Fruit fly (Drosophila melanogaster) whole organism, embryonic: ENCODE data around the gene Csk.

Source experiments
- CG11695 ChIP-seq: fragments of 200-800 bp; sonication (Bioruptor generic); IDR thresholded peaks from 3 replicates; pipeline ENCODE4 v1.3.6; 2022; ENCODE audit warnings: missing biosample characterization, missing genetic modification characterization
- CG11723 ChIP-seq: fragments of 200-800 bp; sonication (Bioruptor generic); optimal IDR thresholded peaks from 2 replicates; lab custom pipeline; 2017; ENCODE audit warnings: missing biosample characterization, mild to moderate bottlenecking, missing genetic modification characterization
- CG12769 ChIP-seq: fragments of 200-800 bp; sonication (Bioruptor generic); optimal IDR thresholded peaks from 2 replicates; lab custom pipeline; 2019; ENCODE audit warnings: missing biosample characterization, mild to moderate bottlenecking, missing genetic modification characterization, moderate library complexity
- CG14014 ChIP-seq: fragments of 200-800 bp; sonication (Bioruptor generic); IDR thresholded peaks from 2 replicates; pipeline ENCODE4 v1.3.6; 2022; ENCODE audit warnings: missing biosample characterization, missing genetic modification characterization
- CG15696 ChIP-seq: fragments of 200-800 bp; sonication (Bioruptor generic); optimal IDR thresholded peaks from 2 replicates; lab custom pipeline; 2019; ENCODE audit warnings: missing biosample characterization, mild to moderate bottlenecking, missing genetic modification characterization, moderate library complexity
- CG17186 ChIP-seq: fragments of 200-800 bp; sonication (Bioruptor generic); optimal IDR thresholded peaks from 3 replicates; lab custom pipeline; 2017; ENCODE audit warnings: missing biosample characterization, missing genetic modification reagents, missing genetic modification characterization
- CG17612 ChIP-seq: fragments of 200-800 bp; sonication (Bioruptor generic); IDR thresholded peaks from 2 replicates; pipeline ENCODE4 v1.3.6; 2022; ENCODE audit warnings: missing biosample characterization, missing genetic modification characterization
- CG17802 ChIP-seq: fragments of 200-800 bp; sonication (Bioruptor generic); optimal IDR thresholded peaks from 2 replicates; lab custom pipeline; 2018; ENCODE audit warnings: missing biosample characterization, mild to moderate bottlenecking, missing genetic modification characterization, moderate library complexity
- CG18619 ChIP-seq: fragments of 200-800 bp; sonication (Bioruptor generic); optimal IDR thresholded peaks from 3 replicates; lab custom pipeline; 2017; ENCODE audit warnings: missing biosample characterization, mild to moderate bottlenecking, missing genetic modification characterization
- CG30431 ChIP-seq: fragments of 200-800 bp; sonication (Bioruptor generic); optimal IDR thresholded peaks from 2 replicates; lab custom pipeline; 2017; ENCODE audit warnings: missing biosample characterization, missing genetic modification characterization
- CG31224 ChIP-seq: fragments of 200-800 bp; sonication (Bioruptor generic); IDR thresholded peaks from 2 replicates; pipeline ENCODE4 v1.3.6; 2022; ENCODE audit warnings: missing biosample characterization, missing genetic modification characterization
- CG4424 ChIP-seq: fragments of 200-800 bp; sonication (Bioruptor generic); optimal IDR thresholded peaks from 3 replicates; lab custom pipeline; 2016; ENCODE audit warnings: missing biosample characterization, missing genetic modification characterization
- CG4617 ChIP-seq: fragments of 200-800 bp; sonication (Bioruptor generic); optimal IDR thresholded peaks from 3 replicates; lab custom pipeline; 2016; ENCODE audit warnings: missing biosample characterization, missing genetic modification characterization, borderline replicate concordance
- CG6791 ChIP-seq: fragments of 200-800 bp; sonication (Bioruptor generic); IDR thresholded peaks from 3 replicates; pipeline ENCODE4 v1.3.6; 2022; ENCODE audit warnings: missing biosample characterization, missing genetic modification characterization; ENCODE audit not compliant: partially characterized antibody
- CG6813 ChIP-seq: fragments of 200-800 bp; sonication (Bioruptor generic); optimal IDR thresholded peaks from 2 replicates; lab custom pipeline; 2017; ENCODE audit warnings: missing biosample characterization, missing genetic modification characterization, mild to moderate bottlenecking, moderate library complexity, missing genetic modification reagents
- CG7745 ChIP-seq: fragments of 200-800 bp; sonication (Bioruptor generic); optimal IDR thresholded peaks from 2 replicates; lab custom pipeline; 2018; ENCODE audit warnings: missing biosample characterization, mild to moderate bottlenecking, missing genetic modification characterization, moderate library complexity
- CG7786 ChIP-seq: fragments of 200-800 bp; sonication (Bioruptor generic); optimal IDR thresholded peaks from 2 replicates; lab custom pipeline; 2016; ENCODE audit warnings: missing biosample characterization, missing genetic modification characterization
- CG8089 ChIP-seq: fragments of 200-800 bp; sonication (Bioruptor generic); optimal IDR thresholded peaks from 3 replicates; lab custom pipeline; 2016; ENCODE audit warnings: missing biosample characterization, missing genetic modification characterization
- CG8478 ChIP-seq: fragments of >200 bp; optimal IDR thresholded peaks from 2 replicates; lab custom pipeline; 2018
- CG8944 ChIP-seq: fragments of 200-800 bp; sonication (Bioruptor generic); optimal IDR thresholded peaks from 3 replicates; lab custom pipeline; 2016; ENCODE audit warnings: missing biosample characterization, missing genetic modification characterization
- CG9727 ChIP-seq: fragments of 200-800 bp; sonication (Bioruptor generic); optimal IDR thresholded peaks from 3 replicates; lab custom pipeline; 2017; ENCODE audit warnings: missing biosample characterization, mild to moderate bottlenecking, missing genetic modification characterization
- CG9876 ChIP-seq: fragments of 200-800 bp; sonication (Bioruptor generic); optimal IDR thresholded peaks from 2 replicates; lab custom pipeline; 2016; ENCODE audit warnings: missing biosample characterization, missing genetic modification characterization
- Dad ChIP-seq: fragments of 200-800 bp; sonication (Bioruptor generic); optimal IDR thresholded peaks from 3 replicates; lab custom pipeline; 2016; ENCODE audit warnings: missing biosample characterization, missing genetic modification characterization
- HLH4C ChIP-seq: fragments of 200-800 bp; sonication (Bioruptor generic); IDR thresholded peaks from 3 replicates; pipeline ENCODE4 v1.3.6; 2022; ENCODE audit warnings: missing biosample characterization, missing genetic modification characterization; ENCODE audit not compliant: partially characterized antibody
- Hand ChIP-seq: fragments of 200-800 bp; sonication (Bioruptor generic); optimal IDR thresholded peaks from 2 replicates; lab custom pipeline; 2017; ENCODE audit warnings: mild to moderate bottlenecking, missing biosample characterization, missing genetic modification reagents, missing genetic modification characterization
- Hsf ChIP-seq: fragments of 200-800 bp; sonication (Bioruptor generic); optimal IDR thresholded peaks from 3 replicates; lab custom pipeline; 2016; ENCODE audit warnings: missing biosample characterization, missing genetic modification characterization
- Mes4 ChIP-seq: fragments of 200-800 bp; sonication (Bioruptor generic); optimal IDR thresholded peaks from 2 replicates; lab custom pipeline; 2016; ENCODE audit warnings: missing biosample characterization, missing genetic modification characterization
- NC2β ChIP-seq: fragments of 200-800 bp; sonication (Bioruptor generic); optimal IDR thresholded peaks from 2 replicates; lab custom pipeline; 2016; ENCODE audit warnings: missing biosample characterization, missing genetic modification characterization
- Oaz ChIP-seq: fragments of 200-800 bp; sonication (Bioruptor generic); IDR thresholded peaks from 2 replicates; pipeline ENCODE4 v1.3.6; 2022; ENCODE audit warnings: missing biosample characterization, missing genetic modification characterization
- Sry-δ ChIP-seq: fragments of 200-800 bp; sonication (Bioruptor generic); optimal IDR thresholded peaks from 2 replicates; lab custom pipeline; 2016; ENCODE audit warnings: missing biosample characterization, missing genetic modification characterization
- TFAM ChIP-seq: fragments of 200-800 bp; sonication (Bioruptor generic); optimal IDR thresholded peaks from 2 replicates; lab custom pipeline; 2017; ENCODE audit warnings: missing biosample characterization, missing genetic modification characterization, inconsistent platforms
- ab ChIP-seq: fragments of 200-800 bp; sonication (Bioruptor generic); optimal IDR thresholded peaks from 2 replicates; lab custom pipeline; 2016; ENCODE audit warnings: missing biosample characterization, missing genetic modification characterization
- aop ChIP-seq: fragments of 200-800 bp; sonication (Bioruptor generic); IDR thresholded peaks from 2 replicates; pipeline ENCODE4 v1.3.6; 2022; ENCODE audit warnings: missing biosample characterization, missing genetic modification characterization
- cas ChIP-seq: fragments of 200-800 bp; sonication (Bioruptor generic); IDR thresholded peaks from 2 replicates; pipeline ENCODE4 v1.3.6; 2022; ENCODE audit warnings: missing biosample characterization, missing genetic modification characterization
- cg ChIP-seq: fragments of 200-800 bp; sonication (Bioruptor generic); optimal IDR thresholded peaks from 3 replicates; lab custom pipeline; 2019; ENCODE audit warnings: missing biosample characterization, mild to moderate bottlenecking, missing genetic modification characterization, moderate library complexity
- crp ChIP-seq, 2 experiments: fragments of 200-800 bp; sonication (Bioruptor generic); optimal IDR thresholded peaks; 2 replicates in 1 of 2; 3 replicates in 1 of 2; lab custom pipeline; 2017; ENCODE audit warnings: missing biosample characterization in 2 of 2, missing genetic modification characterization in 2 of 2, mild to moderate bottlenecking in 1 of 2, moderate library complexity in 1 of 2
- dan ChIP-seq: fragments of 200-800 bp; sonication (Bioruptor generic); IDR thresholded peaks from 2 replicates; pipeline ENCODE4 v1.3.6; 2022; ENCODE audit warnings: missing biosample characterization, missing genetic modification characterization
- exex ChIP-seq: fragments of 200-800 bp; sonication (Bioruptor generic); optimal IDR thresholded peaks from 4 replicates; lab custom pipeline; 2018; ENCODE audit warnings: missing biosample characterization, mild to moderate bottlenecking, missing genetic modification characterization, moderate library complexity
- gcm2 ChIP-seq: fragments of 200-800 bp; sonication (Bioruptor generic); optimal IDR thresholded peaks from 2 replicates; lab custom pipeline; 2016; ENCODE audit warnings: missing biosample characterization, missing genetic modification characterization
- grn ChIP-seq: fragments of 200-800 bp; sonication (Bioruptor generic); optimal IDR thresholded peaks from 3 replicates; lab custom pipeline; 2017; ENCODE audit warnings: missing biosample characterization, missing genetic modification characterization
- gro ChIP-seq: fragments of 200-800 bp; sonication (Bioruptor generic); optimal IDR thresholded peaks from 2 replicates; lab custom pipeline; 2016; ENCODE audit warnings: missing biosample characterization, missing genetic modification characterization
- kay ChIP-seq: fragments of 200-800 bp; sonication (Bioruptor generic); optimal IDR thresholded peaks from 2 replicates; lab custom pipeline; 2016; ENCODE audit warnings: missing biosample characterization, missing genetic modification characterization
- odd ChIP-seq: fragments of 200-800 bp; sonication (Bioruptor generic); optimal IDR thresholded peaks from 2 replicates; lab custom pipeline; 2017; ENCODE audit warnings: missing biosample characterization, mild to moderate bottlenecking, missing genetic modification characterization
- pan ChIP-seq, 4 experiments: fragments of >200 bp in 3 of 4; fragments of 200-800 bp in 1 of 4; sonication (Bioruptor generic) in 1 of 4; optimal IDR thresholded peaks in 3 of 4; IDR thresholded peaks in 1 of 4; 2 replicates each; pipeline versions ENCODE4 v1.3.6 to Lab custom; 2017 to 2022; ENCODE audit warnings: missing biosample characterization in 2 of 4, missing genetic modification characterization in 2 of 4, mixed read lengths in 1 of 4
- ranshi ChIP-seq: fragments of 200-800 bp; sonication (Bioruptor generic); IDR thresholded peaks from 2 replicates; pipeline ENCODE4 v1.3.6; 2022; ENCODE audit warnings: missing biosample characterization, missing genetic modification characterization
- seq ChIP-seq: fragments of 200-800 bp; sonication (Bioruptor generic); IDR thresholded peaks from 2 replicates; pipeline ENCODE4 v1.3.6; 2022; ENCODE audit warnings: missing biosample characterization, missing genetic modification characterization
- tap ChIP-seq: fragments of 200-800 bp; optimal IDR thresholded peaks from 3 replicates; lab custom pipeline; 2019; ENCODE audit warnings: missing biosample characterization, mild to moderate bottlenecking, missing genetic modification characterization, moderate library complexity
- tx ChIP-seq: fragments of 200-800 bp; sonication (Bioruptor generic); optimal IDR thresholded peaks from 2 replicates; lab custom pipeline; 2016; ENCODE audit warnings: missing biosample characterization, missing genetic modification characterization
- wor ChIP-seq: fragments of 200-800 bp; sonication (Bioruptor generic); IDR thresholded peaks from 2 replicates; pipeline ENCODE4 v1.3.6; 2022; ENCODE audit warnings: missing biosample characterization, missing genetic modification characterization

The Csk gene

DNA sequence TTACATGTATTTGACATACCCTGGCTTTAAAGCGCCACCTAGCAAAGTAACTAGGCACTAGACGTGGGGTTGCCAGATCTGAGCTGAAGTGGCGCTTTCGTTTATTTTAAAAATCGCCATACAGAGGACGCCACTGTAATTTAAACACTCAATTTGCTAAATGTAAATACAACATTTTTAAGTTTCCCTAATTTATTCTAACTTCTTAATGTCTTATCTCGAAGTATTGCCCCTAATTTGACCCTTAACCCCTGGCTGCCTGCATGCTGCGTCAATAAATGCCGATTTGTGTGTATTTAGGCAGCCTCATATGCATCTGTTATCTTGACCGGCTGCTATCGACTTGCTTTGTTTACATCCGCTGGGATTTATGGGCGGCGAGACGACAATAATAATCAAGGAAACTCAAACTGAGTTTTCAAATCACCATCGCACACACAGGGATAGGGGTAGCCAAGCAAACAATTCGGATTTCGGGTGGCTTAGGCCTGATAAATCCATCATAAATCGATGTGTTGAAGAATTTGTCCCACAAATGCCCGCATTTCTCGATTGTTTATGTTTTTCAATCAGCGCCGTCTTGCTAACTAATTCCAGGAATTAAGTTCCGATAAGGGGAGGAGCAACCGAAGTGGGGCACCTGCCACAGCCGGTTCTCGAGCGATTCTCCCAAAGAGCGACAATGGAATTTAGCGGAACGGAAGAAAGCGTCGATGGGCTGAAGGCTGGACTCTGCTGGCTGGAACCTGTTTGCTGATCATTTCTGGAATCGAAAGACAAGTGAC, 37.1 kb downstream of the Csk start (continued):
- TF ChIP-seq CG6791 (GFP tag; lab: Robert Waterston, UW) (peak; percentile 14; the same call in 1 of the 3 replicates), CG31224 (GFP tag; lab: Robert Waterston, UW) (peak; percentile 35; the same call in 1 of the 2 replicates), Hand (GFP tag; lab: Kevin White, UChicago) (no peak), wor (GFP tag; lab: Robert Waterston, UW) (no peak), CG4424 (GFP tag; lab: Kevin White, UChicago) (peak; percentile 57), Oaz (GFP tag; lab: Robert Waterston, UW) (no peak), CG14014 (GFP tag; lab: Robert Waterston, UW) (peak; percentile 64), grn (peak; percentile 20), CG11695 (GFP tag; lab: Robert Waterston, UW) (0 out of 3 replicates have a peak, but pooled peaks have one; percentile 12), CG4617 (GFP tag; lab: Kevin White, UChicago) (peak; percentile 18), pan (optimal IDR thresholded peaks at IDR 0.05; lab: Kevin White, UChicago) (no peak), pan (GFP tag; optimal IDR thresholded peaks at IDR 0.05 in 1 of 2, IDR thresholded peaks at IDR 0.05 in 1 of 2) (peak in 1 of 2 experiments; percentile 57), Hsf (GFP tag; lab: Kevin White, UChicago) (peak; percentile 72), cas (peak; percentile 42; the same call in 1 of the 2 replicates), CG8089 (peak; percentile 80), Mes4 (GFP tag; lab: Kevin White, UChicago) (peak; percentile 61), CG17802 (tag; lab: Kevin White, UChicago) (peak; percentile 1), exex (tag; lab: Kevin White, UChicago) (no peak), CG7745 (peak; percentile 83), CG12769 (peak; percentile 29), CG17186 (no peak), CG18619 (peak; percentile 32), CG11723 (GFP tag; lab: Kevin White, UChicago) (no peak), Dad (GFP tag; lab: Kevin White, UChicago) (peak; percentile 47), CG15696 (tag; lab: Kevin White, UChicago) (peak; percentile 78), dan (GFP tag; lab: Robert Waterston, UW) (no peak; the same call in 1 of the 2 replicates), ab (GFP tag; lab: Kevin White, UChicago) (peak; percentile 29), CG17612 (GFP tag; lab: Robert Waterston, UW) (no peak), seq (GFP tag; lab: Robert Waterston, UW) (no peak), CG7786 (GFP tag; lab: Kevin White, UChicago) (peak; percentile 34), gro (GFP tag; lab: Kevin White, UChicago) (peak; percentile 22), Sry-δ (peak; percentile 24), CG9876 (GFP tag; lab: Kevin White, UChicago) (peak; percentile 74), kay (GFP tag; lab: Kevin White, UChicago) (no peak), gcm2 (peak; percentile 41), tap (tag; lab: Kevin White, UChicago) (no peak), CG8478 (no peak), aop (GFP tag; lab: Robert Waterston, UW) (no peak), CG9727 (GFP tag; lab: Kevin White, UChicago) (peak; percentile 44), tx (peak; percentile 42), NC2β (GFP tag; lab: Kevin White, UChicago) (peak; percentile 68), crp (GFP tag; optimal IDR thresholded peaks at IDR 0.05; lab: Kevin White, UChicago) (no peak), CG6813 (GFP tag; lab: Kevin White, UChicago) (peak; percentile 34), CG8944 (GFP tag; lab: Kevin White, UChicago) (peak; percentile 72), cg (no peak), odd (GFP tag; lab: Kevin White, UChicago) (no peak), ranshi (peak; percentile 34; the same call in 1 of the 2 replicates), TFAM (GFP tag; lab: Kevin White, UChicago) (no peak), CG30431 (GFP tag; lab: Kevin White, UChicago) (peak; percentile 45), HLH4C (GFP tag; lab: Robert Waterston, UW) (no peak)
